Fruit fly (Drosophila melanogaster): ENCODE measurements around the gene PlexB.
A peak's percentile ranks its signal among the peaks of the same experiment; 100 is the strongest.

Gene PlexB

dm6 chr4:68949-69742 is 25.6 kb upstream of the PlexB start, which contains the start of gene pan:
Gene pan (plus strand): TSS chr4:69326.
- TF ChIP-seq brk (GFP tag; optimal IDR thresholded peaks at IDR 0.05) (peak; percentile 60), CG9705 (GFP tag; optimal IDR thresholded peaks at IDR 0.05) (no peak), CrebA (GFP tag; optimal IDR thresholded peaks at IDR 0.05; ENCODE audit: borderline replicate concordance) (peak; percentile 87), h (GFP tag; optimal IDR thresholded peaks at IDR 0.05) (peak; percentile 24), br (GFP tag; optimal IDR thresholded peaks at IDR 0.05) (no peak), Sp1 (GFP tag; optimal IDR thresholded peaks at IDR 0.05) (peak; percentile 55), dl (GFP tag; optimal IDR thresholded peaks at IDR 0.05; ENCODE audit: insufficient read depth in 1 of 2, partially characterized antibody in 2 of 2) (no peak), foxo (GFP tag; optimal IDR thresholded peaks at IDR 0.05) (no peak), usp (GFP tag; optimal IDR thresholded peaks at IDR 0.05) (no peak), Abd-B (GFP tag; optimal IDR thresholded peaks at IDR 0.05) (no peak), OdsH (GFP tag; optimal IDR thresholded peaks at IDR 0.05) (no peak), Hnf4 (GFP tag; optimal IDR thresholded peaks at IDR 0.05) (peak; percentile 22), Hr78 (GFP tag; optimal IDR thresholded peaks at IDR 0.05) (no peak), CG32264 (GFP tag; optimal IDR thresholded peaks at IDR 0.05) (peak; percentile 4), ey (GFP tag; optimal IDR thresholded peaks at IDR 0.05) (no peak), jim (GFP tag; optimal IDR thresholded peaks at IDR 0.05) (no peak), dmrt93B (GFP tag; optimal IDR thresholded peaks at IDR 0.05) (no peak), GATAd (GFP tag; optimal IDR thresholded peaks at IDR 0.05) (no peak), sv (GFP tag; optimal IDR thresholded peaks at IDR 0.05) (peak; percentile 34), dsf (GFP tag; optimal IDR thresholded peaks at IDR 0.05; ENCODE audit: borderline replicate concordance) (no peak), Myc (optimal IDR thresholded peaks at IDR 0.05) (no peak), woc (GFP tag; optimal IDR thresholded peaks at IDR 0.05) (no peak), psq (GFP tag; optimal IDR thresholded peaks at IDR 0.05) (no peak), lola (GFP tag; optimal IDR thresholded peaks at IDR 0.05) (no peak), Rel (GFP tag; optimal IDR thresholded peaks at IDR 0.05) (peak; percentile 69), Rel (tag; optimal IDR thresholded peaks at IDR 0.05) (no peak), Vsx2 (GFP tag; optimal IDR thresholded peaks at IDR 0.05; ENCODE audit: partially characterized antibody) (no peak), N (GFP tag; optimal IDR thresholded peaks at IDR 0.05) (no peak), HLH106 (tag; optimal IDR thresholded peaks at IDR 0.05) (no peak), Dif (GFP tag; optimal IDR thresholded peaks at IDR 0.05; ENCODE audit: partially characterized antibody) (no peak), rgr (GFP tag; optimal IDR thresholded peaks at IDR 0.05) (no peak), pan (optimal IDR thresholded peaks at IDR 0.05) (no peak), Dfd (GFP tag; optimal IDR thresholded peaks at IDR 0.05) (no peak), fru (GFP tag; optimal IDR thresholded peaks at IDR 0.05) (no peak), Mio (GFP tag; optimal IDR thresholded peaks at IDR 0.05) (no peak), tai (GFP tag; optimal IDR thresholded peaks at IDR 0.05) (peak; percentile 30), Jra (GFP tag; optimal IDR thresholded peaks at IDR 0.05) (no peak), sage (GFP tag; optimal IDR thresholded peaks at IDR 0.05) (peak; percentile 65), Hr83 (GFP tag; optimal IDR thresholded peaks at IDR 0.05; ENCODE audit: poor library complexity, severe bottlenecking) (peak; percentile 7)

dm6 chr4:68184-68948 is 24.8 kb upstream of the PlexB start:
- peak; percentile 92 for TF ChIP-seq Myc (optimal IDR thresholded peaks at IDR 0.05)
- TF ChIP-seq Vsx2 (GFP tag; optimal IDR thresholded peaks at IDR 0.05; ENCODE audit: partially characterized antibody): no peak
- TF ChIP-seq OdsH (GFP tag; optimal IDR thresholded peaks at IDR 0.05): no peak
- TF ChIP-seq CrebA (GFP tag; optimal IDR thresholded peaks at IDR 0.05; ENCODE audit: borderline replicate concordance): no peak
- TF ChIP-seq CG9705 (GFP tag; optimal IDR thresholded peaks at IDR 0.05): no peak
- no peak for TF ChIP-seq Rel (GFP tag; optimal IDR thresholded peaks at IDR 0.05)
- TF ChIP-seq Rel (tag; optimal IDR thresholded peaks at IDR 0.05): peak; percentile 99
- no peak for TF ChIP-seq jim (GFP tag; optimal IDR thresholded peaks at IDR 0.05)
- no peak for TF ChIP-seq Abd-B (GFP tag; optimal IDR thresholded peaks at IDR 0.05)
- TF ChIP-seq sv (GFP tag; optimal IDR thresholded peaks at IDR 0.05): no peak
- TF ChIP-seq br (GFP tag; optimal IDR thresholded peaks at IDR 0.05): no peak
- TF ChIP-seq dsf (GFP tag; optimal IDR thresholded peaks at IDR 0.05; ENCODE audit: borderline replicate concordance): no peak
- TF ChIP-seq N (GFP tag; optimal IDR thresholded peaks at IDR 0.05): no peak
- no peak for TF ChIP-seq Jra (GFP tag; optimal IDR thresholded peaks at IDR 0.05)
- no peak for TF ChIP-seq lola (GFP tag; optimal IDR thresholded peaks at IDR 0.05)
